Worm (Caenorhabditis elegans) whole organism, early embryonic: ENCODE results near the gene crn-5.

Experiments
- B0310.2 ChIP-seq: sonication (generic microtip); optimal IDR thresholded peaks from 2 replicates; lab custom pipeline; 2016; ENCODE audit warnings: mild to moderate bottlenecking, missing genetic modification characterization, missing compliant biosample characterization
- F13C5.2 ChIP-seq: sonication (generic microtip); optimal IDR thresholded peaks from 2 replicates; lab custom pipeline; 2017; ENCODE audit warnings: mild to moderate bottlenecking, missing genetic modification characterization, inconsistent platforms, missing compliant biosample characterization
- aly-1 ChIP-seq: sonication (generic microtip); optimal IDR thresholded peaks from 2 replicates; lab custom pipeline; 2016; ENCODE audit warnings: missing genetic modification characterization, missing compliant biosample characterization
- ama-1 ChIP-seq: fragments of 150-350 bp; optimal IDR thresholded peaks from 2 replicates; lab custom pipeline; 2014
- ceh-13 ChIP-seq: fragments of 200-800 bp; sonication (Bioruptor generic); optimal IDR thresholded peaks from 2 replicates; lab custom pipeline; 2018; ENCODE audit warnings: mild to moderate bottlenecking, missing genetic modification characterization, missing compliant biosample characterization
- ceh-36 ChIP-seq: sonication (generic microtip); optimal IDR thresholded peaks from 2 replicates; lab custom pipeline; 2016; ENCODE audit warnings: missing genetic modification characterization, inconsistent platforms, missing compliant biosample characterization
- ets-7 ChIP-seq: sonication (generic microtip); optimal IDR thresholded peaks from 2 replicates; lab custom pipeline; 2016; ENCODE audit warnings: missing genotype, missing genetic modification characterization, missing compliant biosample characterization
- flt-1 ChIP-seq: fragments of 200-800 bp; sonication (Bioruptor generic); IDR thresholded peaks from 2 replicates; pipeline ENCODE4 v1.3.6; 2022; ENCODE audit warnings: missing genetic modification characterization, missing compliant biosample characterization
- hmbx-1 ChIP-seq: sonication (generic microtip); optimal IDR thresholded peaks from 2 replicates; lab custom pipeline; 2016; ENCODE audit warnings: mild to moderate bottlenecking, missing genetic modification characterization, missing compliant biosample characterization
- hmg-4 ChIP-seq: fragments of 200-800 bp; sonication (Bioruptor generic); optimal IDR thresholded peaks from 2 replicates; lab custom pipeline; 2018; ENCODE audit warnings: mild to moderate bottlenecking, missing genetic modification characterization, missing compliant biosample characterization
- hnd-1 ChIP-seq: sonication (generic microtip); optimal IDR thresholded peaks from 2 replicates; lab custom pipeline; 2016; ENCODE audit warnings: missing genetic modification characterization, missing compliant biosample characterization
- pes-1 ChIP-seq: fragments of 200-800 bp; sonication (Bioruptor generic); IDR thresholded peaks from 2 replicates; pipeline ENCODE4 v1.3.6; 2022; ENCODE audit warnings: missing genetic modification reagents, missing genetic modification characterization, missing compliant biosample characterization
- scrt-1 ChIP-seq: fragments of 200-800 bp; sonication (Bioruptor generic); IDR thresholded peaks from 2 replicates; pipeline ENCODE4 v1.3.6; 2022; ENCODE audit warnings: missing genetic modification characterization, missing compliant biosample characterization
- sea-1 ChIP-seq: fragments of 200-800 bp; sonication (Bioruptor generic); conservative IDR thresholded peaks from 2 replicates; pipeline ENCODE4 v1.3.6; 2022; ENCODE audit warnings: missing genetic modification characterization, missing compliant biosample characterization
- tbx-11 ChIP-seq: fragments of 200-800 bp; sonication (Bioruptor generic); IDR thresholded peaks from 2 replicates; pipeline ENCODE4 v1.3.6; 2022; ENCODE audit warnings: missing genetic modification characterization, missing compliant biosample characterization
- tbx-37 ChIP-seq: fragments of 200-800 bp; sonication (Bioruptor generic); conservative IDR thresholded peaks from 2 replicates; pipeline ENCODE4 v1.3.6; 2022; ENCODE audit warnings: missing genetic modification reagents, missing genetic modification characterization, missing compliant biosample characterization
- tra-4 ChIP-seq: sonication (generic microtip); optimal IDR thresholded peaks from 2 replicates; lab custom pipeline; 2017; ENCODE audit warnings: missing genetic modification characterization, missing compliant biosample characterization

Gene crn-5

ce11 chrII:10592452-10592851, at the start of gene crn-5:
TSS of gene crn-5 (plus strand) at chrII:10592752.
- TF ChIP-seq hmg-4 (GFP tag; lab: Kevin White, UChicago) (no peak), scrt-1 (no peak), tbx-37 (GFP tag; lab: Robert Waterston, UW) (no peak), aly-1 (no peak), tbx-11 (no peak), tra-4 (tag; lab: Kevin White, UChicago) (no peak), ets-7 (tag; lab: Kevin White, UChicago) (no peak), F13C5.2 (tag; lab: Kevin White, UChicago) (no peak), ceh-36 (tag; lab: Kevin White, UChicago) (no peak), hnd-1 (tag; lab: Kevin White, UChicago) (no peak)

ce11 chrII:10543457-10544137, 49.0 kb upstream of the crn-5 start:
- TF ChIP-seq F13C5.2 (tag; lab: Kevin White, UChicago) (no peak), flt-1 (GFP tag; lab: Robert Waterston, UW) (no peak), pes-1 (GFP tag; lab: Robert Waterston, UW) (no peak), scrt-1 (0 out of 2 replicates have a peak, but pooled peaks have one; percentile 35)

ce11 chrII:10544374-10544908, 48.1 kb upstream of the crn-5 start:
- no peak for TF ChIP-seq ets-7 (tag; lab: Kevin White, UChicago)
- TF ChIP-seq ama-1: peak; percentile 22
- no peak for TF ChIP-seq hmbx-1 (tag; lab: Kevin White, UChicago)
- TF ChIP-seq scrt-1: no peak
- no peak for TF ChIP-seq hnd-1 (tag; lab: Kevin White, UChicago)
- no peak for TF ChIP-seq tbx-11
- TF ChIP-seq sea-1 (GFP tag; lab: Robert Waterston, UW): no peak

- TF ChIP-seq ceh-36 (tag; lab: Kevin White, UChicago) (peak; percentile 34), tbx-37 (GFP tag; lab: Robert Waterston, UW) (no peak), aly-1 (no peak), hmbx-1 (tag; lab: Kevin White, UChicago) (no peak), flt-1 (GFP tag; lab: Robert Waterston, UW) (0 out of 2 replicates have a peak, but pooled peaks have one; percentile 36), F13C5.2 (tag; lab: Kevin White, UChicago) (no peak), ceh-13 (GFP tag; lab: Kevin White, UChicago) (peak; percentile 30), pes-1 (GFP tag; lab: Robert Waterston, UW) (peak; percentile 73), B0310.2 (tag; lab: Kevin White, UChicago) (no peak), ama-1 (no peak), tra-4 (tag; lab: Kevin White, UChicago) (no peak), hmg-4 (GFP tag; lab: Kevin White, UChicago) (no peak), hnd-1 (tag; lab: Kevin White, UChicago) (no peak), scrt-1 (no peak), ets-7 (tag; lab: Kevin White, UChicago) (no peak), tbx-11 (no peak), sea-1 (GFP tag; lab: Robert Waterston, UW) (no peak)
Observed at ce11 chrII:10545213-10545612, 47.3 kb upstream of the crn-5 start.

- TF ChIP-seq tbx-11 (no peak), sea-1 (GFP tag; lab: Robert Waterston, UW) (0 out of 2 replicates have a peak, but pooled peaks have one; percentile 47)
Observed at ce11 chrII:10545924-10546783, 46.4 kb upstream of the crn-5 start.

- TF ChIP-seq pes-1 (GFP tag; lab: Robert Waterston, UW) (no peak), flt-1 (GFP tag; lab: Robert Waterston, UW) (no peak)
Observed at ce11 chrII:10546784-10547087, 45.8 kb upstream of the crn-5 start.

ce11 chrII:10547311-10547710, 45.2 kb upstream of the crn-5 start:
- no peak for TF ChIP-seq ceh-13 (GFP tag; lab: Kevin White, UChicago)
- TF ChIP-seq scrt-1: no peak
- TF ChIP-seq hmg-4 (GFP tag; lab: Kevin White, UChicago): no peak
- no peak for TF ChIP-seq ama-1
- no peak for TF ChIP-seq flt-1 (GFP tag; lab: Robert Waterston, UW)
- TF ChIP-seq ceh-36 (tag; lab: Kevin White, UChicago): no peak
- no peak for TF ChIP-seq ets-7 (tag; lab: Kevin White, UChicago)
- 0 out of 2 replicates have a peak, but pooled peaks have one; percentile 19 for TF ChIP-seq sea-1 (GFP tag; lab: Robert Waterston, UW)
- TF ChIP-seq aly-1: peak; percentile 43
- no peak for TF ChIP-seq B0310.2 (tag; lab: Kevin White, UChicago)
- no peak for TF ChIP-seq tra-4 (tag; lab: Kevin White, UChicago)
- TF ChIP-seq pes-1 (GFP tag; lab: Robert Waterston, UW): no peak
- no peak for TF ChIP-seq hnd-1 (tag; lab: Kevin White, UChicago)
- no peak for TF ChIP-seq tbx-11
- no peak for TF ChIP-seq hmbx-1 (tag; lab: Kevin White, UChicago)
